Fruit fly (Drosophila melanogaster): Measurements from ENCODE around the gene vnc.

The vnc gene

dm6 chr3L:9968267-9968721 is 3.8 kb upstream of the vnc start, which contains the start of the genes CG6685 and Dronc (continued):
- peak; percentile 55 for TF ChIP-seq Sry-δ (GFP tag; optimal IDR thresholded peaks at IDR 0.05)
- peak; percentile 98 for TF ChIP-seq pzg (GFP tag; optimal IDR thresholded peaks at IDR 0.05)
- no peak for TF ChIP-seq CG32767 (GFP tag; IDR thresholded peaks at IDR 0.05)
- no peak for TF ChIP-seq al (GFP tag; IDR thresholded peaks at IDR 0.05)
- TF ChIP-seq Fer3 (tag; optimal IDR thresholded peaks at IDR 0.05) = no peak
- peak; percentile 64 for TF ChIP-seq scrt (GFP tag; optimal IDR thresholded peaks at IDR 0.05)
- no peak for TF ChIP-seq Doc3 (GFP tag; IDR thresholded peaks at IDR 0.05; ENCODE audit: partially characterized antibody)
- TF ChIP-seq CG10366 (GFP tag; IDR thresholded peaks at IDR 0.05) = no peak
- TF ChIP-seq CG8765 (GFP tag; IDR thresholded peaks at IDR 0.05) = no peak
- TF ChIP-seq vnd (GFP tag; IDR thresholded peaks at IDR 0.05; ENCODE audit: partially characterized antibody) = no peak
- TF ChIP-seq Pdp1 (GFP tag; optimal IDR thresholded peaks at IDR 0.05) = peak in 1 of 2 experiments; percentile 73
- no peak for TF ChIP-seq BtbVII (GFP tag; optimal IDR thresholded peaks at IDR 0.05)
- peak; percentile 20 for TF ChIP-seq CG10147 (GFP tag; optimal IDR thresholded peaks at IDR 0.05)

- TF ChIP-seq Elba2 (GFP tag; optimal IDR thresholded peaks at IDR 0.05) (peak; percentile 50), sens (GFP tag) (peak; percentile 44), HLH54F (GFP tag; optimal IDR thresholded peaks at IDR 0.05) (no peak), bbx (GFP tag; IDR thresholded peaks at IDR 0.05; ENCODE audit: partially characterized antibody) (no peak), CG31388 (GFP tag; optimal IDR thresholded peaks at IDR 0.05) (no peak), slbo (GFP tag; IDR thresholded peaks at IDR 0.05) (no peak), br (optimal IDR thresholded peaks at IDR 0.05) (no peak), tio (GFP tag; optimal IDR thresholded peaks at IDR 0.05) (no peak)
Observed at dm6 chr3L:9969158-9969557, 3.0 kb upstream of the vnc start.

- peak; percentile 50 for TF ChIP-seq Jarid2 (GFP tag; optimal IDR thresholded peaks at IDR 0.05)
- peak; percentile 68 for TF ChIP-seq E2f2 (GFP tag; IDR thresholded peaks at IDR 0.05)
- 0 out of 3 replicates have a peak, but pooled peaks have one; percentile 13 for TF ChIP-seq so (GFP tag; IDR thresholded peaks at IDR 0.05)
- TF ChIP-seq Oaz (GFP tag; IDR thresholded peaks at IDR 0.05) = 0 out of 2 replicates have a peak, but pooled peaks have one; percentile 24
- 0 out of 3 replicates have a peak, but pooled peaks have one; percentile 31 for TF ChIP-seq ci (GFP tag; IDR thresholded peaks at IDR 0.05)
- TF ChIP-seq Ets65A (GFP tag) = peak; percentile 58
- no peak for TF ChIP-seq Elba2 (GFP tag; optimal IDR thresholded peaks at IDR 0.05)
- TF ChIP-seq CG3995 (GFP tag; optimal IDR thresholded peaks at IDR 0.05) = no peak
- no peak for TF ChIP-seq oc (tag; optimal IDR thresholded peaks at IDR 0.05)
- 0 out of 2 replicates have a peak, but pooled peaks have one; percentile 13 for TF ChIP-seq CG13287 (GFP tag; IDR thresholded peaks at IDR 0.05; ENCODE audit: partially characterized antibody)
- TF ChIP-seq MTF-1 (GFP tag; optimal IDR thresholded peaks at IDR 0.05; ENCODE audit: borderline replicate concordance) = no peak
- no peak for TF ChIP-seq mld (GFP tag; IDR thresholded peaks at IDR 0.05; ENCODE audit: partially characterized antibody)
- peak; percentile 12 for TF ChIP-seq Fer1 (GFP tag; optimal IDR thresholded peaks at IDR 0.05)
- no peak for TF ChIP-seq Lhr (GFP tag; optimal IDR thresholded peaks at IDR 0.05)
- no peak for TF ChIP-seq CG10462 (GFP tag; optimal IDR thresholded peaks at IDR 0.05)
- TF ChIP-seq CG15514 (GFP tag; optimal IDR thresholded peaks at IDR 0.05) = peak; percentile 19
- no peak for TF ChIP-seq fru (optimal IDR thresholded peaks at IDR 0.05)
- peak; percentile 55 for TF ChIP-seq Dp (GFP tag; optimal IDR thresholded peaks at IDR 0.05)
- TF ChIP-seq ewg (GFP tag; optimal IDR thresholded peaks at IDR 0.05) = peak; percentile 85
- TF ChIP-seq Trl (optimal IDR thresholded peaks at IDR 0.05) = peak in 1 of 2 experiments; percentile 17
- TF ChIP-seq Trl (GFP tag; optimal IDR thresholded peaks at IDR 0.05) = no peak
- TF ChIP-seq Dip2 (GFP tag; IDR thresholded peaks at IDR 0.05) = peak; percentile 60; the same call in 1 of the 2 replicates
- peak in 1 of 2 experiments; percentile 0 for TF ChIP-seq eve (GFP tag; optimal IDR thresholded peaks at IDR 0.05)
- no peak for TF ChIP-seq cwo (GFP tag; optimal IDR thresholded peaks at IDR 0.05)
- no peak for TF ChIP-seq Dfd (GFP tag; optimal IDR thresholded peaks at IDR 0.05)
- no peak for TF ChIP-seq bigmax (GFP tag; optimal IDR thresholded peaks at IDR 0.05)
- no peak for TF ChIP-seq CG14667 (GFP tag; IDR thresholded peaks at IDR 0.05)
- TF ChIP-seq Dek (tag; optimal IDR thresholded peaks at IDR 0.05) = no peak
Observed at dm6 chr3L:9974172-9974896, 2.2 kb downstream of the vnc start, which contains the start of gene dpr6. TSS of gene dpr6 (plus strand) at chr3L:9974651.

All from whole organism, embryonic.